Fruit fly (Drosophila melanogaster): ENCODE measurements around the gene mbo.

Gene mbo

dm6 chr3R:12630369-12630768, 48.5 kb downstream of the mbo start, which contains the start of gene Not10 (continued):
- TF ChIP-seq Meics (GFP tag; optimal IDR thresholded peaks at IDR 0.05): peak; percentile 27
- TF ChIP-seq HHEX (GFP tag; optimal IDR thresholded peaks at IDR 0.05): no peak
- TF ChIP-seq Camta (GFP tag; optimal IDR thresholded peaks at IDR 0.05): no peak
- TF ChIP-seq cg (GFP tag; optimal IDR thresholded peaks at IDR 0.05): no peak
- no peak for TF ChIP-seq Myb (GFP tag; optimal IDR thresholded peaks at IDR 0.05)
- TF ChIP-seq nerfin-2 (GFP tag; IDR thresholded peaks at IDR 0.05; ENCODE audit: partially characterized antibody): no peak
- no peak for TF ChIP-seq peb (GFP tag; IDR thresholded peaks at IDR 0.05)
- TF ChIP-seq CG5953 (GFP tag; IDR thresholded peaks at IDR 0.05): no peak
- TF ChIP-seq Sin3A (optimal IDR thresholded peaks at IDR 0.05): no peak
- 0 out of 2 replicates have a peak, but pooled peaks have one; percentile 27 for TF ChIP-seq Xrp1 (GFP tag; IDR thresholded peaks at IDR 0.05)
- TF ChIP-seq Dp (GFP tag; optimal IDR thresholded peaks at IDR 0.05): peak; percentile 83
- no peak for TF ChIP-seq sr (GFP tag; IDR thresholded peaks at IDR 0.05)
- TF ChIP-seq CG8281 (tag; optimal IDR thresholded peaks at IDR 0.05): no peak
- peak; percentile 60 for TF ChIP-seq CG17361 (GFP tag; IDR thresholded peaks at IDR 0.05)
- no peak for TF ChIP-seq CG2202 (tag; optimal IDR thresholded peaks at IDR 0.05)
- TF ChIP-seq Dll (GFP tag; IDR thresholded peaks at IDR 0.05; ENCODE audit: partially characterized antibody): peak; percentile 86
- TF ChIP-seq tup (GFP tag; optimal IDR thresholded peaks at IDR 0.05): no peak
- no peak for TF ChIP-seq B-H1 (GFP tag; IDR thresholded peaks at IDR 0.05)
- no peak for TF ChIP-seq D (optimal IDR thresholded peaks at IDR 0.05)
- no peak for TF ChIP-seq D (GFP tag; optimal IDR thresholded peaks at IDR 0.05)
- no peak for TF ChIP-seq CG11560 (tag; IDR thresholded peaks at IDR 0.05)
- no peak for TF ChIP-seq Hey (tag; optimal IDR thresholded peaks at IDR 0.05)
- no peak for TF ChIP-seq CG9437 (GFP tag; optimal IDR thresholded peaks at IDR 0.05)
- TF ChIP-seq Hmx (GFP tag; optimal IDR thresholded peaks at IDR 0.05): no peak
- no peak for TF ChIP-seq pfk (GFP tag; optimal IDR thresholded peaks at IDR 0.05)
- TF ChIP-seq CG2116 (GFP tag; optimal IDR thresholded peaks at IDR 0.05): peak; percentile 56
- peak; percentile 50 for TF ChIP-seq CG13775 (GFP tag; optimal IDR thresholded peaks at IDR 0.05)
- TF ChIP-seq D19A (tag; optimal IDR thresholded peaks at IDR 0.05): no peak
- TF ChIP-seq Hr3 (GFP tag; optimal IDR thresholded peaks at IDR 0.05): peak; percentile 59
- no peak for TF ChIP-seq tin (GFP tag; optimal IDR thresholded peaks at IDR 0.05)
- no peak for TF ChIP-seq cad (GFP tag; optimal IDR thresholded peaks at IDR 0.05)
- no peak for TF ChIP-seq Hr39 (optimal IDR thresholded peaks at IDR 0.05)
- TF ChIP-seq ash1 (GFP tag; optimal IDR thresholded peaks at IDR 0.05): no peak
- no peak for TF ChIP-seq CG6654 (GFP tag; optimal IDR thresholded peaks at IDR 0.05)
- TF ChIP-seq Lpt (GFP tag; optimal IDR thresholded peaks at IDR 0.05): no peak
- no peak for TF ChIP-seq hth (optimal IDR thresholded peaks at IDR 0.05)
- no peak for TF ChIP-seq hkb (optimal IDR thresholded peaks at IDR 0.05)
- TF ChIP-seq hkb (GFP tag; IDR thresholded peaks at IDR 0.05): no peak
- no peak for TF ChIP-seq chn (GFP tag; optimal IDR thresholded peaks at IDR 0.05)
- no peak for TF ChIP-seq psq (GFP tag; optimal IDR thresholded peaks at IDR 0.05)
- TF ChIP-seq CG14014 (GFP tag; IDR thresholded peaks at IDR 0.05): 0 out of 2 replicates have a peak, but pooled peaks have one; percentile 9
- TF ChIP-seq CG6813 (GFP tag; optimal IDR thresholded peaks at IDR 0.05): no peak
- no peak for TF ChIP-seq CkIIα-i1 (GFP tag; IDR thresholded peaks at IDR 0.05)
- TF ChIP-seq Spps (tag; optimal IDR thresholded peaks at IDR 0.05): no peak
- TF ChIP-seq CG15696 (tag; optimal IDR thresholded peaks at IDR 0.05): peak; percentile 60
- TF ChIP-seq CG6683 (GFP tag; optimal IDR thresholded peaks at IDR 0.05): no peak
- TF ChIP-seq CG9932 (GFP tag; IDR thresholded peaks at IDR 0.05): peak; percentile 74
- TF ChIP-seq chm (GFP tag; IDR thresholded peaks at IDR 0.05): no peak
- TF ChIP-seq pb (GFP tag; optimal IDR thresholded peaks at IDR 0.05): no peak
- TF ChIP-seq Abd-B (GFP tag; optimal IDR thresholded peaks at IDR 0.05): no peak
- TF ChIP-seq emc (GFP tag; optimal IDR thresholded peaks at IDR 0.05): no peak
- TF ChIP-seq Neu2 (GFP tag; optimal IDR thresholded peaks at IDR 0.05; ENCODE audit: borderline replicate concordance): no peak
- peak; percentile 52 for TF ChIP-seq CG9817 (tag; optimal IDR thresholded peaks at IDR 0.05)
- no peak for TF ChIP-seq sim (GFP tag; IDR thresholded peaks at IDR 0.05)
